Worm (Caenorhabditis elegans): ENCODE measurements around the gene C16C8.17.

C16C8.17 gene

DNA sequence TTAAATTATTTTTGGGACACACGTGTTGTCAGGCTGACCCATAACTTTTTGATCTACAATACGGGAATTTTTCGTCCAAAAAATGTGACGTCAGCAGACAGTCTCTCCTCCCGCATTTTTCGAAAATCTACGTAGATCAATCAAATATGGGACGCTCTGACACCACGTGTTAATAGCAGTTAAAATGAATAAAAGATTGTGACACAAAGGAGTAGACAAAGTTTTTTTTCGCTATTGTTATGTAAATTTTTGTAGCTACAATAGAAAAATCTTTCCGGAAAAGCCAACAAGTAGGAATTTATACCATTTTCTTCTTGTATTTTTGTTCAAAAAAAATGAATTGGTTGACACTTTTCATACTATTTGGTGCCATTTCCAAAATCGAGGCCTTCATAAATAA, 750 bp downstream of the C16C8.17 start, which contains the start of gene C16C8.27:
TSS of gene C16C8.27 (plus strand) at position 301 of the 400 bp plus-strand sequence.
- TF ChIP-seq nhr-237 (tag; optimal IDR thresholded peaks at IDR 0.05) (no peak), elt-3 (tag; optimal IDR thresholded peaks at IDR 0.05) (no peak)

DNA sequence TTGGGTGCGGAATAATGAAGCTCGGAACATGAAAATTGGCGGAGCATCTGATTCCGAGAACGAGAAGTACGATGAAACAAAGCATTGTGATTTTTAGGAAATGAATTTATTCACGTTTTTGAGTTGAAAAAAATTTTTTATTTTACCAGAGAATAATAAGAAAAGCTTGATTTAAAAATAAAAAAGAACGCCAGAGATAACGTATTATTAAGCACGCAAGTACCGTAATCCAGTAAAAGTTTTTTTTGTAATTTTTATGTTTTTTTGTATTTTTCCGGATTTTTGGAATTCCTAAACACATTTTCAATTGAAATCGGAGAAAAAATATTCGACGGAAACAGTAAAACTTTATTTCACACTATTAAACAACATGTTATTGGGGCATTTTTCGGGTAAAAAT, 2.5 kb downstream of the C16C8.17 start, which contains the start of gene C16C8.22:
TSS of gene C16C8.22 (minus strand) at position 101 of the 400 bp plus-strand sequence.
- TF ChIP-seq unc-62 (GFP tag; optimal IDR thresholded peaks at IDR 0.05) (no peak), lsy-2 (tag; optimal IDR thresholded peaks at IDR 0.05) (no peak), zip-8 (tag; optimal IDR thresholded peaks at IDR 0.05) (no peak), cnd-1 (tag; optimal IDR thresholded peaks at IDR 0.05) (no peak), mls-2 (tag; optimal IDR thresholded peaks at IDR 0.05) (no peak), unc-120 (tag; optimal IDR thresholded peaks at IDR 0.05; ENCODE audit: poor library complexity, severe bottlenecking) (no peak), lin-13 (tag; optimal IDR thresholded peaks at IDR 0.05) (no peak), mep-1 (tag; optimal IDR thresholded peaks at IDR 0.05) (no peak), pha-4 (tag; optimal IDR thresholded peaks at IDR 0.05) (no peak), ceh-83 (GFP tag; optimal IDR thresholded peaks at IDR 0.05) (no peak), blmp-1 (tag; optimal IDR thresholded peaks at IDR 0.05) (no peak), ceh-39 (tag; optimal IDR thresholded peaks at IDR 0.05) (no peak), flh-1 (GFP tag; optimal IDR thresholded peaks at IDR 0.05) (no peak), ceh-43 (GFP tag; optimal IDR thresholded peaks at IDR 0.05) (no peak), hlh-1 (tag; optimal IDR thresholded peaks at IDR 0.05) (no peak), bed-3 (GFP tag; optimal IDR thresholded peaks at IDR 0.05) (no peak), lin-32 (GFP tag; optimal IDR thresholded peaks at IDR 0.05) (no peak), elt-3 (tag; optimal IDR thresholded peaks at IDR 0.05) (no peak), ces-1 (GFP tag; optimal IDR thresholded peaks at IDR 0.05) (no peak)

ce11 chrII:3444280-3444679, 3.7 kb downstream of the C16C8.17 start, which contains the start of gene C16C8.4:
Gene C16C8.4, minus strand, starts transcription at chrII:3444380.
- TF ChIP-seq bed-3 (GFP tag; optimal IDR thresholded peaks at IDR 0.05), result no peak
- TF ChIP-seq flh-1 (GFP tag; optimal IDR thresholded peaks at IDR 0.05), result no peak
- TF ChIP-seq ham-2 (GFP tag; optimal IDR thresholded peaks at IDR 0.05), result no peak
- no peak for TF ChIP-seq cnd-1 (tag; optimal IDR thresholded peaks at IDR 0.05)
- no peak for TF ChIP-seq ztf-11 (tag; optimal IDR thresholded peaks at IDR 0.05)
- TF ChIP-seq mep-1 (tag; optimal IDR thresholded peaks at IDR 0.05), result no peak
- no peak for TF ChIP-seq M03D4.4 (tag; optimal IDR thresholded peaks at IDR 0.05)
- TF ChIP-seq ceh-39 (tag; optimal IDR thresholded peaks at IDR 0.05), result no peak
- TF ChIP-seq nhr-28 (tag; optimal IDR thresholded peaks at IDR 0.05), result no peak
- no peak for TF ChIP-seq sem-2 (GFP tag; optimal IDR thresholded peaks at IDR 0.05)
- no peak for TF ChIP-seq unc-120 (tag; optimal IDR thresholded peaks at IDR 0.05; ENCODE audit: poor library complexity, severe bottlenecking)
- no peak for TF ChIP-seq hlh-1 (tag; optimal IDR thresholded peaks at IDR 0.05)
- no peak for TF ChIP-seq nhr-12 (tag; optimal IDR thresholded peaks at IDR 0.05)
- TF ChIP-seq ces-1 (GFP tag; optimal IDR thresholded peaks at IDR 0.05), result no peak
- no peak for TF ChIP-seq snpc-4 (tag; optimal IDR thresholded peaks at IDR 0.05)
- no peak for TF ChIP-seq drap-1 (GFP tag; optimal IDR thresholded peaks at IDR 0.05)

- no peak for TF ChIP-seq tbx-8 (GFP tag; optimal IDR thresholded peaks at IDR 0.05)
- no peak for TF ChIP-seq nhr-76 (tag; optimal IDR thresholded peaks at IDR 0.05)
- TF ChIP-seq ceh-39 (tag; optimal IDR thresholded peaks at IDR 0.05), result no peak
- TF ChIP-seq lin-32 (GFP tag; optimal IDR thresholded peaks at IDR 0.05), result no peak
- no peak for TF ChIP-seq sem-2 (GFP tag; optimal IDR thresholded peaks at IDR 0.05)
- no peak for TF ChIP-seq ham-2 (GFP tag; optimal IDR thresholded peaks at IDR 0.05)
- no peak for TF ChIP-seq mab-5 (tag; optimal IDR thresholded peaks at IDR 0.05)
- TF ChIP-seq cnd-1 (tag; optimal IDR thresholded peaks at IDR 0.05), result no peak
- no peak for TF ChIP-seq blmp-1 (tag; optimal IDR thresholded peaks at IDR 0.05)
- TF ChIP-seq ces-1 (GFP tag; optimal IDR thresholded peaks at IDR 0.05), result no peak
- TF ChIP-seq nhr-12 (tag; optimal IDR thresholded peaks at IDR 0.05), result no peak
- TF ChIP-seq nhr-237 (tag; optimal IDR thresholded peaks at IDR 0.05), result no peak
- no peak for TF ChIP-seq nhr-28 (tag; optimal IDR thresholded peaks at IDR 0.05)
- no peak for TF ChIP-seq bed-3 (GFP tag; optimal IDR thresholded peaks at IDR 0.05)
- TF ChIP-seq unc-39 (tag; optimal IDR thresholded peaks at IDR 0.05), result no peak
- TF ChIP-seq ceh-43 (GFP tag; optimal IDR thresholded peaks at IDR 0.05), result no peak
- no peak for TF ChIP-seq unc-120 (tag; optimal IDR thresholded peaks at IDR 0.05; ENCODE audit: poor library complexity, severe bottlenecking)
Measured at ce11 chrII:3445285-3445806, 4.7 kb downstream of the C16C8.17 start, which contains the start of the genes C16C8.5 and C16C8.16. Gene C16C8.5, minus strand, starts transcription at chrII:3445385. Gene C16C8.16, plus strand, starts transcription at chrII:3445756.
